Worm (Caenorhabditis elegans) whole organism, mixed stage, embryonic: Measurements from ENCODE around the gene cyp-13A11.

Experiments used
- M03D4.4 ChIP-seq: sonication (generic microtip); optimal IDR thresholded peaks from 2 replicates; lab custom pipeline; 2017; ENCODE audit warnings: mild to moderate bottlenecking, missing genetic modification characterization, missing compliant biosample characterization
- bed-3 ChIP-seq: fragments of 200-800 bp; sonication (Bioruptor generic); optimal IDR thresholded peaks from 3 replicates; lab custom pipeline; 2018; ENCODE audit warnings: mild to moderate bottlenecking, missing genetic modification characterization, moderate library complexity, missing compliant biosample characterization
- blmp-1 ChIP-seq: fragments of 150-350 bp; optimal IDR thresholded peaks from 2 replicates; lab custom pipeline; 2014; ENCODE audit warnings: missing biosample characterization, missing genetic modification characterization
- ceh-43 ChIP-seq: fragments of 200-800 bp; sonication (Bioruptor generic); optimal IDR thresholded peaks from 2 replicates; lab custom pipeline; 2018; ENCODE audit warnings: mild to moderate bottlenecking, missing genetic modification characterization, moderate library complexity, missing compliant biosample characterization
- cnd-1 ChIP-seq: fragments of 200-800 bp; sonication (Bioruptor generic); optimal IDR thresholded peaks from 2 replicates; lab custom pipeline; 2018; ENCODE audit warnings: mild to moderate bottlenecking, missing genetic modification characterization, missing compliant biosample characterization
- drap-1 ChIP-seq: fragments of 200-800 bp; sonication (Bioruptor generic); optimal IDR thresholded peaks from 3 replicates; lab custom pipeline; 2018; ENCODE audit warnings: mild to moderate bottlenecking, missing genetic modification characterization, missing compliant biosample characterization
- elt-1 ChIP-seq: sonication (generic microtip); optimal IDR thresholded peaks from 2 replicates; lab custom pipeline; 2017; ENCODE audit warnings: missing genetic modification characterization, mild to moderate bottlenecking, missing compliant biosample characterization, antibody characterized with exemption, moderate library complexity, borderline replicate concordance; ENCODE audit not compliant: insufficient read depth
- elt-3 ChIP-seq: fragments of 150-350 bp; optimal IDR thresholded peaks from 2 replicates; lab custom pipeline; 2014; ENCODE audit warnings: missing biosample characterization, missing genetic modification characterization
- ham-2 ChIP-seq: fragments of 200-800 bp; sonication (Bioruptor generic); optimal IDR thresholded peaks from 2 replicates; lab custom pipeline; 2018; ENCODE audit warnings: mild to moderate bottlenecking, missing genetic modification characterization, missing compliant biosample characterization
- hlh-1 ChIP-seq: fragments of 150-350 bp; optimal IDR thresholded peaks from 2 replicates; lab custom pipeline; 2014; ENCODE audit warnings: missing biosample characterization, missing genetic modification reagents, missing genetic modification characterization
- lin-13 ChIP-seq: fragments of 150-350 bp; optimal IDR thresholded peaks from 2 replicates; lab custom pipeline; 2014; ENCODE audit warnings: missing biosample characterization, missing genetic modification characterization
- lin-32 ChIP-seq: fragments of 200-800 bp; sonication (Bioruptor generic); optimal IDR thresholded peaks from 2 replicates; lab custom pipeline; 2018; ENCODE audit warnings: mild to moderate bottlenecking, missing genetic modification characterization, missing compliant biosample characterization
- lsy-2 ChIP-seq: fragments of 150-350 bp; optimal IDR thresholded peaks from 2 replicates; lab custom pipeline; 2014; ENCODE audit warnings: missing biosample characterization, missing genetic modification characterization
- mab-5 ChIP-seq: fragments of 150-350 bp; optimal IDR thresholded peaks from 2 replicates; lab custom pipeline; 2014; ENCODE audit warnings: missing biosample characterization, missing genetic modification characterization
- mep-1 ChIP-seq: fragments of 150-350 bp; optimal IDR thresholded peaks from 2 replicates; lab custom pipeline; 2017; ENCODE audit warnings: missing biosample characterization, missing genetic modification reagents, missing genetic modification characterization, inconsistent platforms
- mls-2 ChIP-seq: sonication (generic microtip); optimal IDR thresholded peaks from 2 replicates; lab custom pipeline; 2016; ENCODE audit warnings: mild to moderate bottlenecking, missing genetic modification characterization, moderate library complexity, missing compliant biosample characterization
- nhr-12 ChIP-seq: fragments of 150-350 bp; optimal IDR thresholded peaks from 2 replicates; lab custom pipeline; 2014; ENCODE audit warnings: missing biosample characterization, missing genetic modification characterization
- nhr-2 ChIP-seq: fragments of 150-350 bp; optimal IDR thresholded peaks from 2 replicates; lab custom pipeline; 2014; ENCODE audit warnings: missing biosample characterization, missing genetic modification characterization
- nhr-237 ChIP-seq: fragments of 150-350 bp; optimal IDR thresholded peaks from 2 replicates; lab custom pipeline; 2014; ENCODE audit warnings: missing biosample characterization, missing genetic modification characterization
- nhr-28 ChIP-seq: fragments of 150-350 bp; optimal IDR thresholded peaks from 2 replicates; lab custom pipeline; 2014; ENCODE audit warnings: missing biosample characterization, missing genetic modification characterization
- nhr-76 ChIP-seq: sonication (generic microtip); optimal IDR thresholded peaks from 2 replicates; lab custom pipeline; 2017; ENCODE audit warnings: missing biosample characterization, missing genetic modification characterization
- pha-4 ChIP-seq: fragments of 150-350 bp; optimal IDR thresholded peaks from 2 replicates; lab custom pipeline; 2018; ENCODE audit warnings: missing biosample characterization, missing genetic modification reagents, missing genetic modification characterization
- sem-2 ChIP-seq: fragments of 200-800 bp; sonication (Bioruptor generic); optimal IDR thresholded peaks from 2 replicates; lab custom pipeline; 2018; ENCODE audit warnings: mild to moderate bottlenecking, missing genetic modification characterization, missing compliant biosample characterization
- snpc-4 ChIP-seq: fragments of 150-350 bp; optimal IDR thresholded peaks from 2 replicates; lab custom pipeline; 2014; ENCODE audit warnings: missing biosample characterization, missing genetic modification characterization
- tbx-8 ChIP-seq: fragments of 200-800 bp; sonication (Bioruptor generic); optimal IDR thresholded peaks from 2 replicates; lab custom pipeline; 2018; ENCODE audit warnings: mild to moderate bottlenecking, missing genetic modification characterization, moderate library complexity, missing compliant biosample characterization
- unc-120 ChIP-seq: sonication (generic microtip); optimal IDR thresholded peaks from 2 replicates; lab custom pipeline; 2017; ENCODE audit warnings: missing genetic modification characterization, missing compliant biosample characterization; ENCODE audit not compliant: poor library complexity, severe bottlenecking
- unc-62 ChIP-seq: fragments of 150-350 bp; optimal IDR thresholded peaks from 2 replicates; lab custom pipeline; 2014; ENCODE audit warnings: missing biosample characterization, missing genetic modification reagents, missing genetic modification characterization
- zip-8 ChIP-seq: fragments of 150-350 bp; optimal IDR thresholded peaks from 2 replicates; lab custom pipeline; 2014; ENCODE audit warnings: missing biosample characterization, missing genetic modification characterization
- ztf-11 ChIP-seq: fragments of 150-350 bp; optimal IDR thresholded peaks from 2 replicates; lab custom pipeline; 2014; ENCODE audit warnings: missing biosample characterization, missing genetic modification characterization

The cyp-13A11 gene

DNA sequence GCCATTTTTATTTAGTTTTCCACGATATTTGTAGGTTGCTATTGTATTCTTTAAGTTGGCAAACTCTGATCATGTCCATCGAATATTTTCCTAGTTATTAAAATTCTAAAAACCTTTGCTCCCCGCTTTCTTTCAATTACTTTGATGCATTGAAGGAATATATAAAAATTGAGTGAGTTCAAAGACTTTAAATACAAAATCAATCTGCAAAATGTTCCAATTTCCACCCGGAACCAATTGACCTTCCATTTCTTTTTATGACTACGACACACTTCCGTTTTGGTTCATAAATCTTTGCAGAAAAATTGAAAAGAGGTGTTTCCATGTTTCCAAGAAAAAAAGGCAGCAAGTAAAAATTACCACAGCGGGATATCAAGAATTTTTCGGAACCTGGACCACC, 18.9 kb downstream of the cyp-13A11 start, which contains the start of gene F54F12.2:
F54F12.2 (plus strand) TSS at position 301 of the 400 bp plus-strand sequence.
- TF ChIP-seq M03D4.4 (tag; lab: Kevin White, UChicago) (no peak), mls-2 (tag; lab: Kevin White, UChicago) (no peak), elt-1 (tag; lab: Kevin White, UChicago) (no peak), zip-8 (tag; lab: Kevin White, UChicago) (no peak), blmp-1 (no peak), ham-2 (GFP tag; lab: Kevin White, UChicago) (no peak), ceh-43 (GFP tag; lab: Kevin White, UChicago) (no peak), ztf-11 (tag; lab: Kevin White, UChicago) (no peak), drap-1 (GFP tag; lab: Kevin White, UChicago) (no peak), lin-13 (tag; lab: Kevin White, UChicago) (no peak), nhr-76 (no peak), lin-32 (GFP tag; lab: Kevin White, UChicago) (no peak), nhr-2 (no peak), unc-120 (tag; lab: Kevin White, UChicago) (no peak)

DNA sequence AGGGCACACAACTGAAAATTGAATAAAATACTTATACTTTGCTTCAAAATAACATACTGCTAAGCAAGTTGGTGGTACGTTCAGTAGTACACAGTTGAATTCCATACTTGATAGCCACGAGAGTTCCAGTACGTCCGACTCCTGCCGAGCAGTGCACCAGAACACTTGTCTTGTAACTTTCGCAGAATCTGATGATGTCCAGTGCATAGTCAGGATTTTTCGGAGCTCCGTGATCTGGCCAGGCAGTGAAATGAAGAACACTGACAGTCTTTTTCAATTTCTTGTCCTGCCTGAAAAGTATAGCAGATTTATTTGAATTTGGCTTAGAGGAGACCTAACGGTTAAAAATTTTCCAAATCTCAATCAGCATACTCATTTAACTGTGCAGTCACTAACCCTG, 29.1 kb downstream of the cyp-13A11 start:
- no peak for TF ChIP-seq nhr-12 (tag; lab: Kevin White, UChicago)
- no peak for TF ChIP-seq M03D4.4 (tag; lab: Kevin White, UChicago)
- no peak for TF ChIP-seq blmp-1
- no peak for TF ChIP-seq elt-1 (tag; lab: Kevin White, UChicago)
- no peak for TF ChIP-seq unc-62 (GFP tag; lab: Kevin White, UChicago)
- TF ChIP-seq nhr-237: no peak
- TF ChIP-seq zip-8 (tag; lab: Kevin White, UChicago): no peak
- no peak for TF ChIP-seq snpc-4 (tag; lab: Kevin White, UChicago)
- TF ChIP-seq cnd-1 (tag; lab: Kevin White, UChicago): no peak
- TF ChIP-seq lsy-2 (tag; lab: Kevin White, UChicago): no peak
- TF ChIP-seq tbx-8: no peak
- no peak for TF ChIP-seq mab-5 (tag; lab: Kevin White, UChicago)
- TF ChIP-seq nhr-28 (tag; lab: Kevin White, UChicago): no peak
- TF ChIP-seq lin-13 (tag; lab: Kevin White, UChicago): no peak

DNA sequence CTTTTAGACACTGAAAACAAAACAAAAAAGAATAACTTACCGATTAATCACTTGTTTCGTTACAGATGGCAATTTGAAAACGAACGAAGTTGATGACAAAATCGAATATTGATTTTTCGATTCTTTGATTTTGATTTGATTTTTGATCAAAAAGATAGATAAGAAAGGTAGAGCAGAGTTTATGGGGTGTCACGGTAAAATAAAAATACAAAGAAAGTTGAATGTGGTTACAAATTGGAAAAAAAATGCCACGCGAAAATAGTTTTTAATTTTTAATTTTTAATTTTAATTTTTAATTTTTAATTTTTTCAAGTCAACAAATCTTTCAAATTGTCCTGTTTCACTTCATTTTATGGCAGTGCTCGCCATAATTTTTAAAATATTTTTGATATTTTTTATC, 34.5 kb downstream of the cyp-13A11 start, which contains the start of gene F54F12.1:
F54F12.1 (minus strand) TSS at position 101 of the 400 bp plus-strand sequence.
- no peak for TF ChIP-seq bed-3
- TF ChIP-seq snpc-4 (tag; lab: Kevin White, UChicago): no peak
- no peak for TF ChIP-seq sem-2 (GFP tag; lab: Kevin White, UChicago)
- no peak for TF ChIP-seq blmp-1
- TF ChIP-seq M03D4.4 (tag; lab: Kevin White, UChicago): no peak
- no peak for TF ChIP-seq ceh-43 (GFP tag; lab: Kevin White, UChicago)
- TF ChIP-seq nhr-28 (tag; lab: Kevin White, UChicago): no peak
- no peak for TF ChIP-seq drap-1 (GFP tag; lab: Kevin White, UChicago)

DNA sequence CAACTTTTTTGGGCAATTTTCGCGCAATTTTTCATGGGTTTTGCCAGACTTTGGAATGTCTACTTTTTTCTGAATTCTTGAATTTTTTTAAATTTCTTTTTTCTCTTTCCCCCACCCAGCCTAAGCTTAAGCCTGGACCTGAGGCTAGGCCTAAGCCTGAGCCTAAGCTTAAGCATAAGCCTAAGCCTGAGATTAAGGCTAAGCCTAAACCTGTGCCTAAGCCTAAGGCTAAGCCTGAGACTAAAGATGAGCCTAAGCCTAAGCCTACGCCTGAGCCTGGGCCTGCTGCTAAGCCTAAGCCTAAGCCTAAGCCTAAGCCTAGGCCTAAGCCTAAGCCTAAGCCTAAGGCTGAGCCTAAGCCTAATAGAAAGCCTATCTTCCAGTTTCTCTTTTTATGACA, 35.4 kb downstream of the cyp-13A11 start:
- TF ChIP-seq cnd-1 (tag; lab: Kevin White, UChicago) (no peak), ham-2 (GFP tag; lab: Kevin White, UChicago) (peak; percentile 20), elt-3 (tag; lab: Kevin White, UChicago) (no peak)

DNA sequence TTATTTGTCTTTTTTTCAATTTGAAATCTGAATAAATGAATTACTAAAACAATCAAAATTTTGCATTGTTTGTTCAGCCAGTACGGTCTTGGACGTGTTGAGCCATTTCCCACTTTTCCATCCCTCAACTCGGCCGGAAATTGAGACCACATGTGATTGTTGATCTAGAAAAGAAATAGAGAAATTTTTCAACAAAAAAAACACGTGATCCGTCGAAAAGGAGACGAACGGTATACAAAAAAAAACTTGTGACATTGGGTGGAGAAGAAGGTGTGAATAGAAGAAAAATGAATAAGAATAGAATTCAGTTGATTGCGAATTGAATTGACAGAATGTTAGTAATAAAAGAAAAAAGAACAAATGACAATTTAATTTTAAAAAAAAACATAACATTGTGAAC, 35.9 kb downstream of the cyp-13A11 start:
- TF ChIP-seq ceh-43 (GFP tag; lab: Kevin White, UChicago) (no peak), cnd-1 (tag; lab: Kevin White, UChicago) (no peak), zip-8 (tag; lab: Kevin White, UChicago) (no peak), nhr-28 (tag; lab: Kevin White, UChicago) (no peak), hlh-1 (tag; lab: Kevin White, UChicago) (no peak), lin-32 (GFP tag; lab: Kevin White, UChicago) (no peak), elt-1 (tag; lab: Kevin White, UChicago) (no peak), lin-13 (tag; lab: Kevin White, UChicago) (no peak), pha-4 (tag; lab: Kevin White, UChicago) (no peak), nhr-12 (tag; lab: Kevin White, UChicago) (no peak), mep-1 (no peak), nhr-2 (no peak), tbx-8 (no peak), bed-3 (no peak), elt-3 (tag; lab: Kevin White, UChicago) (no peak), nhr-237 (no peak), sem-2 (GFP tag; lab: Kevin White, UChicago) (no peak), ztf-11 (tag; lab: Kevin White, UChicago) (no peak), lsy-2 (tag; lab: Kevin White, UChicago) (no peak)
